Fruit fly (Drosophila melanogaster): ENCODE measurements around the gene Scgalpha.

DNA sequence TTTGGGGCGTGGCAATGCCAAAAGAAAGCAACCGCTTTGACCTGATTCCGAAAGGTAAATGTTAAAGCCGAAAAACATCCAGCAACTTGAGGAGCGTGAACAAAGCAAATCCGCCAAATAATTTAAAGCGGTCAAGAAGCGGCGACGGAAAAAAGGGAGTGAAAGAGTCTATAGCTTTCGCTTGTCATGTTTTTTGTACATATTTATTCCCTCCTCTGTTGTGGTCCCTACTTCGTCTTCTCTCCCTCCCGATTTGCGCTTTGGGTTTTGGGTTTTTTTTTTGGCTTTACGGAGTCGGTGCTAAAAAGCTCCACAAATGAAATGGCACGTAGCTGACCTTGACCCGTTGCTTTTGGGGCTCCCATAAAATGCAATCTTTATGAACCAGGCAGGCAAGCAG, 29.1 kb upstream of the Scgalpha start:
- no peak for TF ChIP-seq EcR (GFP tag; optimal IDR thresholded peaks at IDR 0.05)
- no peak for TF ChIP-seq CG14655 (GFP tag; optimal IDR thresholded peaks at IDR 0.05)
- no peak for TF ChIP-seq CG4496 (GFP tag; IDR thresholded peaks at IDR 0.05)
- TF ChIP-seq rn (GFP tag; IDR thresholded peaks at IDR 0.05), result no peak
- no peak for TF ChIP-seq CG10348 (GFP tag; IDR thresholded peaks at IDR 0.05)
- no peak for TF ChIP-seq CG9948 (tag; optimal IDR thresholded peaks at IDR 0.05)
- TF ChIP-seq CG12605 (GFP tag; IDR thresholded peaks at IDR 0.05), result no peak
- TF ChIP-seq CG8159 (tag; optimal IDR thresholded peaks at IDR 0.05), result no peak
- TF ChIP-seq gl (tag; optimal IDR thresholded peaks at IDR 0.05), result no peak
- TF ChIP-seq Pif1B (GFP tag; optimal IDR thresholded peaks at IDR 0.05), result no peak
- no peak for TF ChIP-seq CG17806 (tag; optimal IDR thresholded peaks at IDR 0.05)
- TF ChIP-seq Ets98B (GFP tag; IDR thresholded peaks at IDR 0.05), result no peak
- TF ChIP-seq CG32121 (GFP tag; IDR thresholded peaks at IDR 0.05), result no peak

All from whole organism, pupa.